Worm (Caenorhabditis elegans) whole organism, L4/young adult: ENCODE results near the gene F53B2.8.

Experiments
- W03F9.2 ChIP-seq: fragments of 150-350 bp; optimal IDR thresholded peaks from 2 replicates; lab custom pipeline; 2014; ENCODE audit warnings: missing biosample characterization, missing genetic modification characterization
- dao-5 ChIP-seq: sonication (generic microtip); optimal IDR thresholded peaks from 2 replicates; lab custom pipeline; 2016; ENCODE audit warnings: missing genotype, missing genetic modification characterization, moderate library complexity, missing compliant biosample characterization
- him-1 ChIP-seq: sonication (generic microtip); optimal IDR thresholded peaks from 2 replicates; lab custom pipeline; 2016; ENCODE audit warnings: missing genotype, missing genetic modification reagents, missing genetic modification characterization, missing compliant biosample characterization

The F53B2.8 gene

ce11 chrIV:12527217-12527616 is at the start of gene F53B2.8:
Gene F53B2.8, minus strand, starts transcription at chrIV:12527396.
- peak; percentile 47 for TF ChIP-seq W03F9.2
- TF ChIP-seq him-1 (tag; lab: Kevin White, UChicago), result no peak

ce11 chrIV:12574265-12574664 is 47.1 kb upstream of the F53B2.8 start:
- TF ChIP-seq W03F9.2, result no peak
- TF ChIP-seq dao-5, result no peak
- no peak for TF ChIP-seq him-1 (tag; lab: Kevin White, UChicago)

ce11 chrIV:12573068-12573467 is 45.9 kb upstream of the F53B2.8 start, which contains the start of gene K08E7.5:
Gene K08E7.5, plus strand, starts transcription at chrIV:12573368.
- TF ChIP-seq dao-5 (no peak), W03F9.2 (no peak), him-1 (tag; lab: Kevin White, UChicago) (no peak)

ce11 chrIV:12571047-12571446 is 43.9 kb upstream of the F53B2.8 start, which contains the start of gene K08E7.4:
Gene K08E7.4, minus strand, starts transcription at chrIV:12571147.
- no peak for TF ChIP-seq him-1 (tag; lab: Kevin White, UChicago)
- no peak for TF ChIP-seq W03F9.2
- TF ChIP-seq dao-5, result no peak

- TF ChIP-seq him-1 (tag; lab: Kevin White, UChicago), result no peak
- no peak for TF ChIP-seq W03F9.2
- no peak for TF ChIP-seq dao-5
These were observed 43.4 kb upstream of the F53B2.8 start for ce11 chrIV:12570546-12570945.

ce11 chrIV:12567176-12567892 is 40.1 kb upstream of the F53B2.8 start, which contains the start of the genes hsb-1 and let-99:
Gene hsb-1, minus strand, starts transcription at chrIV:12567226.
Gene let-99, plus strand, starts transcription at chrIV:12567842.
- TF ChIP-seq W03F9.2 (peak; percentile 41), him-1 (tag; lab: Kevin White, UChicago) (no peak)

ce11 chrIV:12565933-12566540 is 38.8 kb upstream of the F53B2.8 start, which contains the start of gene eak-7:
Gene eak-7, minus strand, starts transcription at chrIV:12565983.
- TF ChIP-seq W03F9.2 (no peak), him-1 (tag; lab: Kevin White, UChicago) (no peak), dao-5 (no peak)

ce11 chrIV:12560568-12560967 is 33.4 kb upstream of the F53B2.8 start, which contains the start of gene snb-7:
Gene snb-7, plus strand, starts transcription at chrIV:12560868.
- no peak for TF ChIP-seq dao-5
- no peak for TF ChIP-seq him-1 (tag; lab: Kevin White, UChicago)
- TF ChIP-seq W03F9.2, result no peak

- peak; percentile 70 for TF ChIP-seq W03F9.2
- no peak for TF ChIP-seq dao-5
These were observed 31.8 kb upstream of the F53B2.8 start, which contains the start of the genes ZK795.2 and ZK795.3 for ce11 chrIV:12558925-12559450. Gene ZK795.2, minus strand, starts transcription at chrIV:12558975. Gene ZK795.3, plus strand, starts transcription at chrIV:12559365.

- TF ChIP-seq him-1 (tag; lab: Kevin White, UChicago), result no peak
- TF ChIP-seq dao-5, result no peak
- TF ChIP-seq W03F9.2, result no peak
These were observed 24.7 kb upstream of the F53B2.8 start for ce11 chrIV:12551944-12552343.

ce11 chrIV:12549014-12549413 is 21.8 kb upstream of the F53B2.8 start:
- no peak for TF ChIP-seq him-1 (tag; lab: Kevin White, UChicago)

ce11 chrIV:12547824-12548223 is 20.6 kb upstream of the F53B2.8 start, which contains the start of gene ipmk-1:
Gene ipmk-1, plus strand, starts transcription at chrIV:12548124.
- no peak for TF ChIP-seq him-1 (tag; lab: Kevin White, UChicago)
- TF ChIP-seq W03F9.2, result no peak
- no peak for TF ChIP-seq dao-5

ce11 chrIV:12545902-12546301 is 18.7 kb upstream of the F53B2.8 start:
- TF ChIP-seq him-1 (tag; lab: Kevin White, UChicago), result no peak
- TF ChIP-seq W03F9.2, result no peak
- TF ChIP-seq dao-5, result no peak

- no peak for TF ChIP-seq him-1 (tag; lab: Kevin White, UChicago)
- no peak for TF ChIP-seq dao-5
- TF ChIP-seq W03F9.2, result no peak
These were observed 18.2 kb upstream of the F53B2.8 start for ce11 chrIV:12545393-12545792.

ce11 chrIV:12544624-12545023 is 17.4 kb upstream of the F53B2.8 start:
- TF ChIP-seq him-1 (tag; lab: Kevin White, UChicago) (no peak), dao-5 (no peak), W03F9.2 (no peak)
